Worm (Caenorhabditis elegans): Measurements from ENCODE around the gene cct-5.
A peak's percentile ranks its signal among the peaks of the same experiment; 100 is the strongest.

The cct-5 gene

ce11 chrIII:4517781-4518180 is 9.9 kb upstream of the cct-5 start:
- TF ChIP-seq zag-1 (tag; optimal IDR thresholded peaks at IDR 0.05) = no peak
- TF ChIP-seq lin-15B (tag; optimal IDR thresholded peaks at IDR 0.05) = no peak
- no peak for TF ChIP-seq zip-4 (GFP tag; optimal IDR thresholded peaks at IDR 0.05)
- peak; percentile 59 for TF ChIP-seq lin-14 (GFP tag; optimal IDR thresholded peaks at IDR 0.05)
- TF ChIP-seq unc-62 (GFP tag; optimal IDR thresholded peaks at IDR 0.05) = no peak
- peak; percentile 55 for TF ChIP-seq blmp-1 (tag; optimal IDR thresholded peaks at IDR 0.05)
- TF ChIP-seq sox-4 (tag; optimal IDR thresholded peaks at IDR 0.05) = no peak
- peak; percentile 77 for TF ChIP-seq nhr-85 (tag)
- TF ChIP-seq skn-1 (tag; optimal IDR thresholded peaks at IDR 0.05) = no peak
- peak; percentile 25 for TF ChIP-seq snu-23 (GFP tag; optimal IDR thresholded peaks at IDR 0.05)
- TF ChIP-seq efl-1 (optimal IDR thresholded peaks at IDR 0.05) = no peak
- peak in 1 of 2 experiments; percentile 30 for TF ChIP-seq efl-1 (GFP tag; optimal IDR thresholded peaks at IDR 0.05 in 1 of 2)
- TF ChIP-seq fos-1 (tag; optimal IDR thresholded peaks at IDR 0.05) = no peak
- TF ChIP-seq ztf-4 (tag; optimal IDR thresholded peaks at IDR 0.05) = no peak
- TF ChIP-seq mab-9 (GFP tag; IDR thresholded peaks at IDR 0.05) = no peak
- TF ChIP-seq alr-1 (tag; optimal IDR thresholded peaks at IDR 0.05; ENCODE audit: borderline replicate concordance) = no peak
- TF ChIP-seq C16A3.4 (tag; optimal IDR thresholded peaks at IDR 0.05) = no peak
- TF ChIP-seq lin-35 (GFP tag; optimal IDR thresholded peaks at IDR 0.05) = no peak

- no peak for TF ChIP-seq pag-3 (tag; optimal IDR thresholded peaks at IDR 0.05; ENCODE audit: borderline replicate concordance, insufficient read depth)
- TF ChIP-seq blmp-1 (tag; optimal IDR thresholded peaks at IDR 0.05) = peak; percentile 28
- TF ChIP-seq efl-1 (optimal IDR thresholded peaks at IDR 0.05) = no peak
- TF ChIP-seq efl-1 (GFP tag; optimal IDR thresholded peaks at IDR 0.05 in 1 of 2) = peak in 1 of 2 experiments; percentile 61
These were observed 7.3 kb upstream of the cct-5 start for ce11 chrIII:4515173-4515572.

DNA sequence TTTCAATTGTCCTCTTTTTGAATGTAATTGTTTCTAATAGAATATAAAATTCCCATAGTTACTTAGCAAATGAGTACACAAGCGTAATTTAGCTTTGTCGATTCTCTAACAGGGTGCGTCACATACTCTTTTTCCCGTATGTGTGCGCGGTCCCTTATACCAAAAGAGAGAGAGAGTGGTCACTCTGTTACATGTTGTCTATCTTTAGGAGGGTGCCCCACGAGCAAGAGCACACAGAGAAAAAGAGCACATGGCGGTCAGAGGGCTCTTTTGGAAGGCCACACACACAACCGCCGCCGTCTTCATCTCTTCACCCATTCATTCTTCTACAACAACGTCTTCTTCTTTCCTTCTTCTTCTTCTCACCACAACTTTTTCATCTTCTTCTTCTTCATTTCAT is 6.0 kb upstream of the cct-5 start:
- no peak for TF ChIP-seq vab-15 (tag; optimal IDR thresholded peaks at IDR 0.05)
- no peak for TF ChIP-seq hlh-17 (GFP tag; optimal IDR thresholded peaks at IDR 0.05; ENCODE audit: borderline replicate concordance)
- TF ChIP-seq nhr-237 (tag; optimal IDR thresholded peaks at IDR 0.05) = no peak
- no peak for TF ChIP-seq egl-27 (tag; optimal IDR thresholded peaks at IDR 0.05)
- no peak for TF ChIP-seq mab-9 (GFP tag; IDR thresholded peaks at IDR 0.05)
- TF ChIP-seq pqm-1 (tag; optimal IDR thresholded peaks at IDR 0.05) = no peak
- no peak for TF ChIP-seq ama-1 (optimal IDR thresholded peaks at IDR 0.05)
- no peak for TF ChIP-seq skn-1 (tag; optimal IDR thresholded peaks at IDR 0.05)
- peak; percentile 15; the same call in 1 of the 2 replicates for TF ChIP-seq isw-1 (GFP tag; IDR thresholded peaks at IDR 0.05)
- no peak for TF ChIP-seq elt-3 (tag; optimal IDR thresholded peaks at IDR 0.05)
- peak in 1 of 2 experiments; percentile 30 for TF ChIP-seq lsy-2 (tag; optimal IDR thresholded peaks at IDR 0.05)
- TF ChIP-seq tbx-2 (tag; optimal IDR thresholded peaks at IDR 0.05) = no peak
- TF ChIP-seq zag-1 (tag; optimal IDR thresholded peaks at IDR 0.05) = no peak
- TF ChIP-seq sup-37 (GFP tag; optimal IDR thresholded peaks at IDR 0.05) = no peak
- TF ChIP-seq ceh-8 (GFP tag; optimal IDR thresholded peaks at IDR 0.05) = no peak
- TF ChIP-seq nhr-71 (tag; optimal IDR thresholded peaks at IDR 0.05) = peak; percentile 17
- no peak for TF ChIP-seq hpl-2 (GFP tag; optimal IDR thresholded peaks at IDR 0.05)
- no peak for TF ChIP-seq unc-30 (tag; optimal IDR thresholded peaks at IDR 0.05)
- no peak for TF ChIP-seq blmp-1 (tag; optimal IDR thresholded peaks at IDR 0.05)
- TF ChIP-seq fkh-4 (tag; optimal IDR thresholded peaks at IDR 0.05; ENCODE audit: borderline replicate concordance) = no peak
- TF ChIP-seq mep-1 (tag; optimal IDR thresholded peaks at IDR 0.05) = no peak
- TF ChIP-seq swsn-7 (tag; optimal IDR thresholded peaks at IDR 0.05) = peak; percentile 1
- no peak for TF ChIP-seq dsc-1 (tag; optimal IDR thresholded peaks at IDR 0.05)
- TF ChIP-seq ceh-82 (tag; optimal IDR thresholded peaks at IDR 0.05) = peak in 1 of 3 experiments; percentile 22
- peak; percentile 81 for TF ChIP-seq lin-14 (GFP tag; optimal IDR thresholded peaks at IDR 0.05)
- no peak for TF ChIP-seq grh-1 (GFP tag; IDR thresholded peaks at IDR 0.05)
- no peak for TF ChIP-seq nhr-12 (tag; optimal IDR thresholded peaks at IDR 0.05)
- TF ChIP-seq snpc-4 (tag; optimal IDR thresholded peaks at IDR 0.05) = no peak
- TF ChIP-seq unc-98 (GFP tag; IDR thresholded peaks at IDR 0.05) = no peak
- TF ChIP-seq lin-39 (tag; optimal IDR thresholded peaks at IDR 0.05) = no peak
- TF ChIP-seq aha-1 (tag; optimal IDR thresholded peaks at IDR 0.05) = no peak
- no peak for TF ChIP-seq ets-5 (GFP tag; IDR thresholded peaks at IDR 0.05)
- TF ChIP-seq mdl-1 (tag; optimal IDR thresholded peaks at IDR 0.05) = peak in 1 of 2 experiments; percentile 2
- TF ChIP-seq fkh-8 (tag; optimal IDR thresholded peaks at IDR 0.05) = peak; percentile 31

Data from whole organism, L1 larva.